Fruit fly (Drosophila melanogaster) whole organism, embryonic: ENCODE results near the gene Traf4.
A peak's percentile ranks its signal among the peaks of the same experiment; 100 is the strongest.

ENCODE experiments used
- ATbp ChIP-seq: fragments of 200-800 bp; sonication (Bioruptor generic); optimal IDR thresholded peaks from 2 replicates; lab custom pipeline; 2017; ENCODE audit warnings: missing biosample characterization, mild to moderate bottlenecking, missing genetic modification characterization, missing genetic modification reagents
- BEAF-32 ChIP-seq: fragments of 200-800 bp; sonication (Bioruptor generic); optimal IDR thresholded peaks from 3 replicates; lab custom pipeline; 2017; ENCODE audit warnings: missing biosample characterization, missing genetic modification characterization, mild to moderate bottlenecking, moderate library complexity, missing genetic modification reagents
- Blimp-1 ChIP-seq: fragments of 200-800 bp; sonication (Bioruptor generic); optimal IDR thresholded peaks from 3 replicates; lab custom pipeline; 2018; ENCODE audit warnings: missing biosample characterization, missing genetic modification characterization, mild to moderate bottlenecking, moderate library complexity, missing genetic modification reagents
- CG11085 ChIP-seq: fragments of 200-800 bp; sonication (Bioruptor generic); IDR thresholded peaks from 2 replicates; pipeline ENCODE4 v1.3.6; 2022; ENCODE audit warnings: missing biosample characterization, missing genetic modification characterization
- CG13894 ChIP-seq: fragments of 200-800 bp; sonication (Bioruptor generic); optimal IDR thresholded peaks from 3 replicates; lab custom pipeline; 2018; ENCODE audit warnings: missing biosample characterization, mild to moderate bottlenecking, missing genetic modification characterization, moderate library complexity
- CG14667 ChIP-seq: fragments of 200-800 bp; sonication (Bioruptor generic); IDR thresholded peaks from 2 replicates; pipeline ENCODE4 v1.3.6; 2022; ENCODE audit warnings: missing biosample characterization, missing genetic modification characterization
- CG1603 ChIP-seq: fragments of 200-800 bp; sonication (Bioruptor generic); optimal IDR thresholded peaks from 2 replicates; lab custom pipeline; 2019; ENCODE audit warnings: missing biosample characterization, mild to moderate bottlenecking, missing genetic modification characterization, moderate library complexity
- CG16813 ChIP-seq: fragments of 200-800 bp; sonication (Bioruptor generic); IDR thresholded peaks from 3 replicates; pipeline ENCODE4 v1.3.6; 2022; ENCODE audit warnings: missing biosample characterization, missing genetic modification characterization; ENCODE audit not compliant: partially characterized antibody
- CG17186 ChIP-seq: fragments of 200-800 bp; sonication (Bioruptor generic); optimal IDR thresholded peaks from 3 replicates; lab custom pipeline; 2017; ENCODE audit warnings: missing biosample characterization, missing genetic modification reagents, missing genetic modification characterization
- CG2116 ChIP-seq: fragments of 200-800 bp; sonication (Bioruptor generic); optimal IDR thresholded peaks from 3 replicates; lab custom pipeline; 2018; ENCODE audit warnings: missing biosample characterization, mild to moderate bottlenecking, missing genetic modification characterization
- CG2202 ChIP-seq: fragments of 200-800 bp; sonication (Bioruptor generic); optimal IDR thresholded peaks from 2 replicates; lab custom pipeline; 2018; ENCODE audit warnings: missing biosample characterization, mild to moderate bottlenecking, missing genetic modification characterization
- CG30431 ChIP-seq: fragments of 200-800 bp; sonication (Bioruptor generic); optimal IDR thresholded peaks from 2 replicates; lab custom pipeline; 2017; ENCODE audit warnings: missing biosample characterization, missing genetic modification characterization
- CG31224 ChIP-seq: fragments of 200-800 bp; sonication (Bioruptor generic); IDR thresholded peaks from 2 replicates; pipeline ENCODE4 v1.3.6; 2022; ENCODE audit warnings: missing biosample characterization, missing genetic modification characterization
- CG31388 ChIP-seq: fragments of 200-800 bp; sonication (Bioruptor generic); optimal IDR thresholded peaks from 2 replicates; lab custom pipeline; 2016; ENCODE audit warnings: missing biosample characterization, missing genetic modification characterization
- CG8944 ChIP-seq: fragments of 200-800 bp; sonication (Bioruptor generic); optimal IDR thresholded peaks from 3 replicates; lab custom pipeline; 2016; ENCODE audit warnings: missing biosample characterization, missing genetic modification characterization
- Dll ChIP-seq: fragments of 200-800 bp; sonication (Bioruptor generic); IDR thresholded peaks from 4 replicates; pipeline ENCODE4 v1.3.6; 2022; ENCODE audit warnings: missing biosample characterization, missing genetic modification characterization; ENCODE audit not compliant: partially characterized antibody
- Gug ChIP-seq: fragments of 200-800 bp; sonication (Bioruptor generic); IDR thresholded peaks from 4 replicates; pipeline ENCODE4 v1.3.6; 2022; ENCODE audit warnings: missing biosample characterization, missing genetic modification characterization
- Hey ChIP-seq: fragments of 200-800 bp; sonication (Bioruptor generic); optimal IDR thresholded peaks from 3 replicates; lab custom pipeline; 2018; ENCODE audit warnings: missing biosample characterization, mild to moderate bottlenecking, missing genetic modification characterization
- HmgD ChIP-seq: fragments of 200-800 bp; sonication (Bioruptor generic); optimal IDR thresholded peaks from 3 replicates; lab custom pipeline; 2016; ENCODE audit warnings: missing biosample characterization, missing genetic modification characterization
- Lim3 ChIP-seq: fragments of 200-800 bp; sonication (Bioruptor generic); IDR thresholded peaks from 2 replicates; pipeline ENCODE4 v1.3.6; 2022; ENCODE audit warnings: missing biosample characterization, missing genetic modification characterization
- NFAT ChIP-seq: fragments of 200-800 bp; sonication (Bioruptor generic); IDR thresholded peaks from 2 replicates; pipeline ENCODE4 v1.3.6; 2022; ENCODE audit warnings: missing biosample characterization, missing genetic modification characterization
- Rx ChIP-seq: fragments of 200-800 bp; sonication (Bioruptor generic); IDR thresholded peaks from 2 replicates; pipeline ENCODE4 v1.3.6; 2022; ENCODE audit warnings: missing biosample characterization, missing genetic modification characterization
- Spps ChIP-seq: fragments of 200-800 bp; sonication (Bioruptor generic); optimal IDR thresholded peaks from 2 replicates; lab custom pipeline; 2018; ENCODE audit warnings: missing biosample characterization, mild to moderate bottlenecking, missing genetic modification characterization
- Taf1 ChIP-seq: fragments of 200-800 bp; sonication (Bioruptor generic); IDR thresholded peaks from 2 replicates; pipeline ENCODE4 v1.3.6; 2022; ENCODE audit warnings: missing biosample characterization, missing genetic modification characterization
- Xrp1 ChIP-seq: fragments of 200-800 bp; sonication (Bioruptor generic); IDR thresholded peaks from 2 replicates; pipeline ENCODE4 v1.3.6; 2022; ENCODE audit warnings: missing biosample characterization, missing genetic modification characterization
- amos ChIP-seq: fragments of 200-800 bp; sonication (Bioruptor generic); IDR thresholded peaks from 2 replicates; pipeline ENCODE4 v1.3.6; 2022; ENCODE audit warnings: missing biosample characterization, missing genetic modification characterization; ENCODE audit not compliant: partially characterized antibody
- bcd ChIP-seq: fragments of 200-800 bp; sonication (Bioruptor generic); optimal IDR thresholded peaks from 2 replicates; lab custom pipeline; 2017; ENCODE audit warnings: missing biosample characterization, mild to moderate bottlenecking, missing genetic modification characterization
- bigmax ChIP-seq: fragments of 200-800 bp; sonication (Bioruptor generic); optimal IDR thresholded peaks from 2 replicates; lab custom pipeline; 2018; ENCODE audit warnings: missing biosample characterization, mild to moderate bottlenecking, missing genetic modification characterization
- bowl ChIP-seq: fragments of 200-800 bp; sonication (Bioruptor generic); IDR thresholded peaks from 2 replicates; pipeline ENCODE4 v1.3.6; 2022; ENCODE audit warnings: missing biosample characterization, missing genetic modification characterization
- chn ChIP-seq: fragments of 200-800 bp; sonication (Bioruptor generic); optimal IDR thresholded peaks from 2 replicates; lab custom pipeline; 2016; ENCODE audit warnings: missing biosample characterization, missing genetic modification characterization
- cwo ChIP-seq: fragments of 200-800 bp; sonication (Bioruptor generic); optimal IDR thresholded peaks from 3 replicates; lab custom pipeline; 2017; ENCODE audit warnings: missing biosample characterization, missing genetic modification characterization, mild to moderate bottlenecking, moderate library complexity, missing genetic modification reagents
- danr ChIP-seq: fragments of 200-800 bp; sonication (Bioruptor generic); IDR thresholded peaks from 2 replicates; pipeline ENCODE4 v1.3.6; 2022; ENCODE audit warnings: missing biosample characterization, missing genetic modification characterization
- dm ChIP-seq: fragments of 200-800 bp; sonication (Bioruptor generic); optimal IDR thresholded peaks from 3 replicates; lab custom pipeline; 2016; ENCODE audit warnings: missing biosample characterization, missing genetic modification characterization
- ftz-f1 ChIP-seq: fragments of 200-800 bp; sonication (Bioruptor generic); optimal IDR thresholded peaks from 2 replicates; lab custom pipeline; 2016; ENCODE audit warnings: missing biosample characterization, missing genetic modification characterization
- knrl ChIP-seq: fragments of 200-800 bp; sonication (Bioruptor generic); IDR thresholded peaks from 3 replicates; pipeline ENCODE4 v1.3.6; 2022; ENCODE audit warnings: missing biosample characterization, missing genetic modification characterization; ENCODE audit not compliant: partially characterized antibody
- lilli ChIP-seq: fragments of 200-800 bp; sonication (Bioruptor generic); optimal IDR thresholded peaks from 3 replicates; lab custom pipeline; 2016; ENCODE audit warnings: missing biosample characterization, missing genetic modification characterization
- luna ChIP-seq: fragments of 200-800 bp; sonication (Bioruptor generic); optimal IDR thresholded peaks from 2 replicates; lab custom pipeline; 2016; ENCODE audit warnings: missing biosample characterization, missing genetic modification characterization
- mam ChIP-seq: fragments of 200-800 bp; sonication (Bioruptor generic); optimal IDR thresholded peaks from 3 replicates; lab custom pipeline; 2016; ENCODE audit warnings: missing biosample characterization, missing genetic modification characterization
- nom ChIP-seq: fragments of 200-800 bp; sonication (Bioruptor generic); optimal IDR thresholded peaks from 2 replicates; lab custom pipeline; 2017; ENCODE audit warnings: missing biosample characterization, missing genetic modification characterization, mild to moderate bottlenecking, moderate library complexity, missing genetic modification reagents
- onecut ChIP-seq: fragments of 200-800 bp; sonication (Bioruptor generic); IDR thresholded peaks from 2 replicates; pipeline ENCODE4 v1.3.6; 2022; ENCODE audit warnings: missing biosample characterization, missing genetic modification characterization
- pan ChIP-seq, 4 experiments: fragments of >200 bp in 3 of 4; fragments of 200-800 bp in 1 of 4; sonication (Bioruptor generic) in 1 of 4; optimal IDR thresholded peaks in 3 of 4; IDR thresholded peaks in 1 of 4; 2 replicates each; pipeline versions ENCODE4 v1.3.6 to Lab custom; 2017 to 2022; ENCODE audit warnings: missing biosample characterization in 2 of 4, missing genetic modification characterization in 2 of 4, mixed read lengths in 1 of 4
- pzg ChIP-seq: fragments of 200-800 bp; sonication (Bioruptor generic); optimal IDR thresholded peaks from 3 replicates; lab custom pipeline; 2018; ENCODE audit warnings: missing biosample characterization, mild to moderate bottlenecking, missing genetic modification characterization, moderate library complexity
- row ChIP-seq: fragments of 200-800 bp; sonication (Bioruptor generic); IDR thresholded peaks from 3 replicates; pipeline ENCODE4 v1.3.6; 2022; ENCODE audit warnings: missing biosample characterization, missing genetic modification characterization
- sens ChIP-seq: fragments of 200-800 bp; sonication (Bioruptor generic); peaks from one replicate; lab custom pipeline; 2016; ENCODE audit warnings: missing biosample characterization, missing genetic modification characterization
- sna ChIP-seq: fragments of 200-800 bp; sonication (Bioruptor generic); IDR thresholded peaks from 2 replicates; pipeline ENCODE4 v1.3.6; 2022; ENCODE audit warnings: missing biosample characterization, missing genetic modification characterization; ENCODE audit not compliant: partially characterized antibody
- ssp ChIP-seq: fragments of 200-800 bp; sonication (Bioruptor generic); IDR thresholded peaks from 2 replicates; pipeline ENCODE4 v1.3.6; 2022; ENCODE audit warnings: missing biosample characterization, missing genetic modification characterization
- stwl ChIP-seq: fragments of 200-800 bp; sonication (Bioruptor generic); optimal IDR thresholded peaks from 3 replicates; lab custom pipeline; 2018; ENCODE audit warnings: missing biosample characterization, mild to moderate bottlenecking, missing genetic modification characterization, moderate library complexity
- vvl ChIP-seq: fragments of 200-800 bp; sonication (Bioruptor generic); IDR thresholded peaks from 2 replicates; pipeline ENCODE4 v1.3.6; 2022; ENCODE audit warnings: missing biosample characterization, missing genetic modification characterization
- zfh1 ChIP-seq: fragments of 200-800 bp; sonication (Bioruptor generic); IDR thresholded peaks from 3 replicates; pipeline ENCODE4 v1.3.6; 2022; ENCODE audit warnings: missing biosample characterization, missing genetic modification characterization

The Traf4 gene

dm6 chr2L:4385387-4386279 lies 23.9 kb downstream of the Traf4 start, which contains the start of gene Vps53 (continued):
- TF ChIP-seq mam (GFP tag; lab: Kevin White, UChicago) (no peak), Hey (tag; lab: Kevin White, UChicago) (no peak), Rx (GFP tag; lab: Robert Waterston, UW) (no peak), CG11085 (no peak), Gug (GFP tag; lab: Robert Waterston, UW) (no peak), zfh1 (GFP tag; lab: Robert Waterston, UW) (no peak), Blimp-1 (GFP tag; lab: Kevin White, UChicago) (no peak), lilli (GFP tag; lab: Kevin White, UChicago) (no peak), ssp (GFP tag; lab: Robert Waterston, UW) (no peak), CG1603 (tag; lab: Kevin White, UChicago) (peak; percentile 14), pzg (GFP tag; lab: Kevin White, UChicago) (peak; percentile 56), dm (GFP tag; lab: Kevin White, UChicago) (no peak), CG2116 (GFP tag; lab: Kevin White, UChicago) (peak; percentile 30), stwl (tag; lab: Kevin White, UChicago) (peak; percentile 24), Lim3 (GFP tag; lab: Robert Waterston, UW) (no peak), CG17186 (GFP tag; lab: Kevin White, UChicago) (peak; percentile 100), CG14667 (GFP tag; lab: Robert Waterston, UW) (no peak), bigmax (GFP tag; lab: Kevin White, UChicago) (no peak), sens (GFP tag; lab: Kevin White, UChicago) (peak; percentile 60), CG13894 (tag; lab: Kevin White, UChicago) (no peak), knrl (no peak), Spps (tag; lab: Kevin White, UChicago) (no peak), BEAF-32 (GFP tag; lab: Kevin White, UChicago) (peak; percentile 54), Xrp1 (no peak), Dll (GFP tag; lab: Robert Waterston, UW) (peak; percentile 58; the same call in 2 of the 4 replicates), cwo (GFP tag; lab: Kevin White, UChicago) (no peak), amos (peak; percentile 30; the same call in 1 of the 2 replicates), sna (GFP tag; lab: Robert Waterston, UW) (no peak), pan (optimal IDR thresholded peaks at IDR 0.05; lab: Kevin White, UChicago) (no peak), pan (GFP tag; optimal IDR thresholded peaks at IDR 0.05 in 1 of 2, IDR thresholded peaks at IDR 0.05 in 1 of 2) (no peak), CG2202 (tag; lab: Kevin White, UChicago) (no peak), CG31388 (GFP tag; lab: Kevin White, UChicago) (no peak), Taf1 (GFP tag; lab: Robert Waterston, UW) (no peak), CG30431 (no peak), ftz-f1 (GFP tag; lab: Kevin White, UChicago) (no peak), CG31224 (GFP tag; lab: Robert Waterston, UW) (no peak), luna (GFP tag; lab: Kevin White, UChicago) (no peak), onecut (no peak), bowl (GFP tag; lab: Robert Waterston, UW) (no peak), nom (GFP tag; lab: Kevin White, UChicago) (no peak), CG8944 (GFP tag; lab: Kevin White, UChicago) (no peak), CG16813 (GFP tag; lab: Robert Waterston, UW) (peak; percentile 32; the same call in 1 of the 3 replicates), vvl (GFP tag; lab: Robert Waterston, UW) (no peak), row (GFP tag; lab: Robert Waterston, UW) (no peak; the same call in 2 of the 3 replicates), chn (GFP tag; lab: Kevin White, UChicago) (no peak), HmgD (GFP tag; lab: Kevin White, UChicago) (no peak), bcd (GFP tag; lab: Kevin White, UChicago) (no peak), NFAT (GFP tag; lab: Robert Waterston, UW) (no peak), danr (GFP tag; lab: Robert Waterston, UW) (no peak), ATbp (GFP tag; lab: Kevin White, UChicago) (no peak)
